Fruit fly (Drosophila melanogaster) whole organism, embryonic: ENCODE results near the gene Plap.

Experiments used
- CG10274 ChIP-seq: fragments of 200-800 bp; sonication (Bioruptor generic); optimal IDR thresholded peaks from 3 replicates; lab custom pipeline; 2017; ENCODE audit warnings: missing biosample characterization, mild to moderate bottlenecking, missing genetic modification characterization
- CG10959 ChIP-seq: fragments of 200-800 bp; sonication (Bioruptor generic); IDR thresholded peaks from 2 replicates; pipeline ENCODE4 v1.3.6; 2022; ENCODE audit warnings: missing biosample characterization, missing genetic modification characterization
- CG11085 ChIP-seq: fragments of 200-800 bp; sonication (Bioruptor generic); IDR thresholded peaks from 2 replicates; pipeline ENCODE4 v1.3.6; 2022; ENCODE audit warnings: missing biosample characterization, missing genetic modification characterization
- CG14050 ChIP-seq: fragments of 200-800 bp; sonication (Bioruptor generic); IDR thresholded peaks from 3 replicates; pipeline ENCODE4 v1.3.6; 2022; ENCODE audit warnings: missing biosample characterization, missing genetic modification characterization
- CG16813 ChIP-seq: fragments of 200-800 bp; sonication (Bioruptor generic); IDR thresholded peaks from 3 replicates; pipeline ENCODE4 v1.3.6; 2022; ENCODE audit warnings: missing biosample characterization, missing genetic modification characterization; ENCODE audit not compliant: partially characterized antibody
- CG18011 ChIP-seq: fragments of 200-800 bp; sonication (Bioruptor generic); optimal IDR thresholded peaks from 2 replicates; lab custom pipeline; 2017; ENCODE audit warnings: missing biosample characterization, missing genetic modification characterization, mild to moderate bottlenecking, moderate library complexity, missing genotype
- CG2116 ChIP-seq: fragments of 200-800 bp; sonication (Bioruptor generic); optimal IDR thresholded peaks from 3 replicates; lab custom pipeline; 2018; ENCODE audit warnings: missing biosample characterization, mild to moderate bottlenecking, missing genetic modification characterization
- CG4360 ChIP-seq: fragments of 200-800 bp; sonication (Bioruptor generic); IDR thresholded peaks from 2 replicates; pipeline ENCODE4 v1.3.6; 2022; ENCODE audit warnings: missing biosample characterization, missing genetic modification characterization
- CG4854 ChIP-seq: fragments of 200-800 bp; sonication (Bioruptor generic); optimal IDR thresholded peaks from 2 replicates; lab custom pipeline; 2016; ENCODE audit warnings: missing biosample characterization, missing genetic modification characterization, inconsistent platforms
- CG6175 ChIP-seq: fragments of 200-800 bp; sonication (Bioruptor generic); IDR thresholded peaks from 3 replicates; pipeline ENCODE4 v1.3.6; 2022; ENCODE audit warnings: missing biosample characterization, missing genetic modification characterization
- CG6689 ChIP-seq: fragments of 200-800 bp; sonication (Bioruptor generic); IDR thresholded peaks from 2 replicates; pipeline ENCODE4 v1.3.6; 2022; ENCODE audit warnings: missing biosample characterization, missing genetic modification characterization
- CG6791 ChIP-seq: fragments of 200-800 bp; sonication (Bioruptor generic); IDR thresholded peaks from 3 replicates; pipeline ENCODE4 v1.3.6; 2022; ENCODE audit warnings: missing biosample characterization, missing genetic modification characterization; ENCODE audit not compliant: partially characterized antibody
- CG8290 ChIP-seq, 3 experiments: fragments of 200-800 bp; sonication (Bioruptor generic); optimal IDR thresholded peaks; 2 replicates each; lab custom pipeline; 2016 to 2019; ENCODE audit warnings: missing biosample characterization in 3 of 3, missing genetic modification characterization in 3 of 3, mild to moderate bottlenecking in 2 of 3, moderate library complexity in 1 of 3
- CG9876 ChIP-seq: fragments of 200-800 bp; sonication (Bioruptor generic); optimal IDR thresholded peaks from 2 replicates; lab custom pipeline; 2016; ENCODE audit warnings: missing biosample characterization, missing genetic modification characterization
- Chrac-16 ChIP-seq: fragments of 200-800 bp; sonication (Bioruptor generic); optimal IDR thresholded peaks from 3 replicates; lab custom pipeline; 2016; ENCODE audit warnings: missing biosample characterization, missing genetic modification characterization
- Dfd ChIP-seq, 2 experiments: fragments of >200 bp; optimal IDR thresholded peaks; 2 replicates each; lab custom pipeline; 2017; ENCODE audit warnings: missing biosample characterization in 2 of 2, missing genetic modification characterization in 2 of 2
- ERR ChIP-seq: fragments of 200-800 bp; sonication (Bioruptor generic); optimal IDR thresholded peaks from 2 replicates; lab custom pipeline; 2016; ENCODE audit warnings: missing biosample characterization, missing genetic modification characterization
- Fer1 ChIP-seq: fragments of 200-800 bp; sonication (Bioruptor generic); optimal IDR thresholded peaks from 2 replicates; lab custom pipeline; 2017; ENCODE audit warnings: missing biosample characterization, mild to moderate bottlenecking, missing genetic modification characterization
- Fer3 ChIP-seq: fragments of 200-800 bp; sonication (Bioruptor generic); optimal IDR thresholded peaks from 2 replicates; lab custom pipeline; 2018; ENCODE audit warnings: missing biosample characterization, mild to moderate bottlenecking, missing genetic modification characterization, moderate library complexity
- Hey ChIP-seq: fragments of 200-800 bp; sonication (Bioruptor generic); optimal IDR thresholded peaks from 3 replicates; lab custom pipeline; 2018; ENCODE audit warnings: missing biosample characterization, mild to moderate bottlenecking, missing genetic modification characterization
- Hmx ChIP-seq: fragments of 200-800 bp; sonication (Bioruptor generic); optimal IDR thresholded peaks from 2 replicates; lab custom pipeline; 2016; ENCODE audit warnings: missing biosample characterization, missing genetic modification characterization
- MTF-1 ChIP-seq: fragments of 200-800 bp; sonication (Bioruptor generic); optimal IDR thresholded peaks from 2 replicates; lab custom pipeline; 2018; ENCODE audit warnings: missing biosample characterization, mild to moderate bottlenecking, missing genetic modification characterization, borderline replicate concordance
- Max ChIP-seq: fragments of 200-800 bp; sonication (Bioruptor generic); optimal IDR thresholded peaks from 2 replicates; lab custom pipeline; 2016; ENCODE audit warnings: missing biosample characterization, mild to moderate bottlenecking, missing genetic modification characterization
- Oli ChIP-seq: fragments of 200-800 bp; sonication (Bioruptor generic); optimal IDR thresholded peaks from 2 replicates; lab custom pipeline; 2018; ENCODE audit warnings: missing biosample characterization, mild to moderate bottlenecking, missing genetic modification characterization, moderate library complexity
- Sox100B ChIP-seq: fragments of 200-800 bp; sonication (Bioruptor generic); optimal IDR thresholded peaks from 3 replicates; lab custom pipeline; 2018; ENCODE audit warnings: missing biosample characterization, mild to moderate bottlenecking, missing genetic modification characterization
- Sry-β ChIP-seq: fragments of 200-800 bp; sonication (Bioruptor generic); optimal IDR thresholded peaks from 2 replicates; lab custom pipeline; 2018; ENCODE audit warnings: missing biosample characterization, mild to moderate bottlenecking, missing genetic modification characterization, moderate library complexity
- abd-A ChIP-seq: fragments of 200-800 bp; sonication (Bioruptor generic); optimal IDR thresholded peaks from 3 replicates; lab custom pipeline; 2019; ENCODE audit warnings: missing biosample characterization, mild to moderate bottlenecking, missing genetic modification characterization, moderate library complexity
- al ChIP-seq: fragments of 200-800 bp; sonication (Bioruptor generic); IDR thresholded peaks from 2 replicates; pipeline ENCODE4 v1.3.6; 2022; ENCODE audit warnings: missing biosample characterization, missing genetic modification characterization
- btn ChIP-seq: fragments of 200-800 bp; sonication (Bioruptor generic); optimal IDR thresholded peaks from 2 replicates; lab custom pipeline; 2016; ENCODE audit warnings: missing biosample characterization, missing genetic modification characterization
- chm ChIP-seq: fragments of 200-800 bp; sonication (Bioruptor generic); IDR thresholded peaks from 2 replicates; pipeline ENCODE4 v1.3.6; 2022; ENCODE audit warnings: missing biosample characterization, missing genetic modification characterization
- chn ChIP-seq: fragments of 200-800 bp; sonication (Bioruptor generic); optimal IDR thresholded peaks from 2 replicates; lab custom pipeline; 2016; ENCODE audit warnings: missing biosample characterization, missing genetic modification characterization
- croc ChIP-seq: fragments of 200-800 bp; sonication (Bioruptor generic); conservative IDR thresholded peaks from 3 replicates; pipeline ENCODE4 v1.3.6; 2022; ENCODE audit warnings: missing biosample characterization, missing genetic modification characterization
- crol ChIP-seq: fragments of 200-800 bp; sonication (Bioruptor generic); IDR thresholded peaks from 2 replicates; pipeline ENCODE4 v1.3.6; 2022; ENCODE audit warnings: missing biosample characterization, missing genetic modification characterization
- disco-r ChIP-seq: fragments of 200-800 bp; sonication (Bioruptor generic); optimal IDR thresholded peaks from 2 replicates; lab custom pipeline; 2016; ENCODE audit warnings: missing biosample characterization, missing genetic modification characterization
- eve ChIP-seq, 2 experiments: fragments of >200 bp; optimal IDR thresholded peaks; 2 replicates each; lab custom pipeline; 2017; ENCODE audit warnings: missing biosample characterization in 2 of 2, missing genetic modification characterization in 2 of 2
- fu2 ChIP-seq: fragments of 200-800 bp; sonication (Bioruptor generic); optimal IDR thresholded peaks from 2 replicates; lab custom pipeline; 2016; ENCODE audit warnings: missing biosample characterization, missing genetic modification characterization
- gfzf ChIP-seq: fragments of 200-800 bp; sonication (Bioruptor generic); optimal IDR thresholded peaks from 2 replicates; lab custom pipeline; 2016; ENCODE audit warnings: missing biosample characterization, mild to moderate bottlenecking, missing genetic modification characterization, moderate library complexity
- lmd ChIP-seq: fragments of 200-800 bp; sonication (Bioruptor generic); IDR thresholded peaks from 2 replicates; pipeline ENCODE4 v1.3.6; 2022; ENCODE audit warnings: missing biosample characterization, missing genetic modification characterization
- oc ChIP-seq: fragments of 200-800 bp; sonication (Bioruptor generic); optimal IDR thresholded peaks from 2 replicates; lab custom pipeline; 2018; ENCODE audit warnings: missing biosample characterization, mild to moderate bottlenecking, missing genetic modification characterization, moderate library complexity
- onecut ChIP-seq: fragments of 200-800 bp; sonication (Bioruptor generic); IDR thresholded peaks from 2 replicates; pipeline ENCODE4 v1.3.6; 2022; ENCODE audit warnings: missing biosample characterization, missing genetic modification characterization
- pb ChIP-seq: fragments of 200-800 bp; sonication (Bioruptor generic); optimal IDR thresholded peaks from 3 replicates; lab custom pipeline; 2016; ENCODE audit warnings: missing biosample characterization, missing genetic modification characterization
- pita ChIP-seq: fragments of 200-800 bp; sonication (Bioruptor generic); optimal IDR thresholded peaks from 2 replicates; lab custom pipeline; 2017; ENCODE audit warnings: missing biosample characterization, mild to moderate bottlenecking, missing genetic modification characterization
- ro ChIP-seq: fragments of 200-800 bp; sonication (Bioruptor generic); IDR thresholded peaks from 2 replicates; pipeline ENCODE4 v1.3.6; 2022; ENCODE audit warnings: missing biosample characterization, missing genetic modification characterization
- scrt ChIP-seq: fragments of 200-800 bp; sonication (Bioruptor generic); optimal IDR thresholded peaks from 2 replicates; lab custom pipeline; 2018; ENCODE audit warnings: missing biosample characterization, mild to moderate bottlenecking, missing genetic modification characterization, moderate library complexity
- stc ChIP-seq: fragments of 200-800 bp; sonication (Bioruptor generic); IDR thresholded peaks from 2 replicates; pipeline ENCODE4 v1.3.6; 2022; ENCODE audit warnings: missing biosample characterization, missing genetic modification characterization
- toy ChIP-seq: fragments of 200-800 bp; sonication (Bioruptor generic); IDR thresholded peaks from 2 replicates; pipeline ENCODE4 v1.3.6; 2022; ENCODE audit warnings: missing biosample characterization, missing genetic modification characterization
- unc-4 ChIP-seq: fragments of 200-800 bp; sonication (Bioruptor generic); IDR thresholded peaks from 2 replicates; pipeline ENCODE4 v1.3.6; 2022; ENCODE audit warnings: missing biosample characterization, missing genetic modification characterization; ENCODE audit not compliant: partially characterized antibody
- zen ChIP-seq: fragments of 200-800 bp; sonication (Bioruptor generic); optimal IDR thresholded peaks from 3 replicates; lab custom pipeline; 2018; ENCODE audit warnings: missing biosample characterization, mild to moderate bottlenecking, missing genetic modification characterization, moderate library complexity

Gene Plap

dm6 chr2L:1118880-1119809 lies 51.0 kb downstream of the Plap start (continued):
- TF ChIP-seq CG4360 (GFP tag; lab: Robert Waterston, UW), result no peak
- peak; percentile 35; the same call in 1 of the 2 replicates for TF ChIP-seq ro (GFP tag; lab: Robert Waterston, UW)
- peak; percentile 78 for TF ChIP-seq Fer1 (GFP tag; lab: Kevin White, UChicago)
- peak; percentile 44 for TF ChIP-seq Sox100B
- peak; percentile 1 for TF ChIP-seq ERR (GFP tag; lab: Kevin White, UChicago)
- peak; percentile 64 for TF ChIP-seq stc (GFP tag; lab: Robert Waterston, UW)
- TF ChIP-seq CG6689 (GFP tag; lab: Robert Waterston, UW), result peak; percentile 85
- peak; percentile 37; the same call in 1 of the 3 replicates for TF ChIP-seq croc (GFP tag; lab: Robert Waterston, UW)
- peak; percentile 6 for TF ChIP-seq Hmx (GFP tag; lab: Kevin White, UChicago)
- peak; percentile 81 for TF ChIP-seq al (GFP tag; lab: Robert Waterston, UW)
- TF ChIP-seq Chrac-16 (GFP tag; lab: Kevin White, UChicago), result peak; percentile 67
- TF ChIP-seq oc (tag; lab: Kevin White, UChicago), result no peak
- peak; percentile 48 for TF ChIP-seq MTF-1 (GFP tag; lab: Kevin White, UChicago)
- peak; percentile 39 for TF ChIP-seq CG4854 (GFP tag; lab: Kevin White, UChicago)
- TF ChIP-seq Dfd (GFP tag; optimal IDR thresholded peaks at IDR 0.05; lab: Kevin White, UChicago), result no peak
- peak; percentile 33 for TF ChIP-seq CG2116 (GFP tag; lab: Kevin White, UChicago)
- TF ChIP-seq Sry-β (GFP tag; lab: Kevin White, UChicago), result no peak
- TF ChIP-seq CG10959 (GFP tag; lab: Robert Waterston, UW), result 0 out of 2 replicates have a peak, but pooled peaks have one; percentile 32
- peak; percentile 29 for TF ChIP-seq Hey (tag; lab: Kevin White, UChicago)
- no peak for TF ChIP-seq abd-A
- TF ChIP-seq btn (GFP tag; lab: Kevin White, UChicago), result no peak
- TF ChIP-seq scrt (GFP tag; lab: Kevin White, UChicago), result peak; percentile 58
- TF ChIP-seq CG11085 (GFP tag; lab: Robert Waterston, UW), result peak; percentile 67
- peak; percentile 42 for TF ChIP-seq CG10274 (GFP tag; lab: Kevin White, UChicago)
- 0 out of 2 replicates have a peak, but pooled peaks have one; percentile 36 for TF ChIP-seq toy
- TF ChIP-seq CG9876 (GFP tag; lab: Kevin White, UChicago), result peak; percentile 58
- no peak for TF ChIP-seq pita
- no peak for TF ChIP-seq CG6791 (GFP tag; lab: Robert Waterston, UW)
- TF ChIP-seq chn (GFP tag; lab: Kevin White, UChicago), result peak; percentile 53
- no peak for TF ChIP-seq gfzf (GFP tag; lab: Kevin White, UChicago)
- no peak; the same call in 1 of the 2 replicates for TF ChIP-seq onecut (GFP tag; lab: Robert Waterston, UW)
- TF ChIP-seq chm (GFP tag; lab: Robert Waterston, UW), result peak; percentile 59; the same call in 1 of the 2 replicates
- TF ChIP-seq Oli (tag; lab: Kevin White, UChicago), result peak; percentile 64
- TF ChIP-seq CG18011 (GFP tag; lab: Kevin White, UChicago), result peak; percentile 51
- TF ChIP-seq unc-4 (GFP tag; lab: Robert Waterston, UW), result no peak
- no peak for TF ChIP-seq CG16813 (GFP tag; lab: Robert Waterston, UW)
- TF ChIP-seq fu2 (GFP tag; lab: Kevin White, UChicago), result peak; percentile 65
- no peak for TF ChIP-seq crol
- TF ChIP-seq CG14050 (GFP tag; lab: Robert Waterston, UW), result peak; percentile 66
- no peak for TF ChIP-seq eve (GFP tag; optimal IDR thresholded peaks at IDR 0.05; lab: Kevin White, UChicago)
- peak; percentile 49 for TF ChIP-seq CG8290 (GFP tag; optimal IDR thresholded peaks at IDR 0.05; lab: Kevin White, UChicago)
- TF ChIP-seq CG8290 (tag; optimal IDR thresholded peaks at IDR 0.05; lab: Kevin White, UChicago), result peak in 1 of 2 experiments; percentile 87
- peak; percentile 66 for TF ChIP-seq Max (GFP tag; lab: Kevin White, UChicago)
- TF ChIP-seq CG6175 (GFP tag; lab: Robert Waterston, UW), result peak; percentile 22; the same call in 1 of the 3 replicates
- peak; percentile 11 for TF ChIP-seq disco-r
- TF ChIP-seq pb (GFP tag; lab: Kevin White, UChicago), result no peak
- peak; percentile 82 for TF ChIP-seq lmd (GFP tag; lab: Robert Waterston, UW)
- TF ChIP-seq Fer3 (tag; lab: Kevin White, UChicago), result peak; percentile 72
- TF ChIP-seq zen, result peak; percentile 55
